Worm (Caenorhabditis elegans): ENCODE data around the gene D1046.18.

The D1046.18 gene

DNA sequence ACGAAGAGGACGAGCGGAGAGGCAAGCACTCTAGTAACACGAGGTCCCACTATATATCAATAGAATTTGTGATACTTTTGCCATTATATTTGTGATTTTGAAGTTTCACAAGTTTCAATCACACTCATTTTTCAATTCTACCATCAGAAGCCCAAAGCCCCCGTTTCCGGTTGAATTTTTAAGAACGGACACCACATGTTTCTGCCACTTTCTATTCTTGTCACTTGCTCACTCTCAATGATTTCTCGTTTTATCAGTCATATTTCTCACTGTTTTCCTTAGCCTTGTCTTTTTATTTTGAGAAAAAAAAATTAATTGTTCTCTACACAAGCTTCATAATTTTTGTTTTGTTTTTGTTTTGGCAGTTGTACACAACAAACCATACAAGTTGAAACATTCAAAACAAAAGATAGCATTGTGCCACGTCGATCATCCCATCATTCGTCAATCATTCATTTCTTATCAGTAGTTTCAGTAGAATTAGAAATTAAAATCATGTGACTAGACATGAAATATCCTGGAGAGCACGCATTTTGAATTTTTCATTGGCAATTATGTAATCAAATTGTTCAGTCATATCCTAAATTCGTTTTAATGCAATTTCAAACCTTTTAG, 22.0 kb downstream of the D1046.18 start:
- TF ChIP-seq hlh-13 (GFP tag; optimal IDR thresholded peaks at IDR 0.05) (no peak), ref-2 (tag; optimal IDR thresholded peaks at IDR 0.05) (no peak), ceh-19 (GFP tag; optimal IDR thresholded peaks at IDR 0.05) (no peak), lim-6 (tag; optimal IDR thresholded peaks at IDR 0.05) (no peak), elt-4 (tag; optimal IDR thresholded peaks at IDR 0.05) (no peak), ceh-34 (tag; optimal IDR thresholded peaks at IDR 0.05) (no peak), nhr-11 (tag; optimal IDR thresholded peaks at IDR 0.05) (no peak), elt-2 (tag; optimal IDR thresholded peaks at IDR 0.05) (no peak), dmd-4 (tag; optimal IDR thresholded peaks at IDR 0.05; ENCODE audit: borderline replicate concordance) (no peak), zip-5 (tag; optimal IDR thresholded peaks at IDR 0.05) (no peak), mec-3 (tag; optimal IDR thresholded peaks at IDR 0.05; ENCODE audit: borderline replicate concordance) (no peak), ceh-48 (tag; optimal IDR thresholded peaks at IDR 0.05) (no peak), unc-55 (GFP tag; optimal IDR thresholded peaks at IDR 0.05) (no peak), ets-4 (tag; optimal IDR thresholded peaks at IDR 0.05) (no peak), pros-1 (tag; optimal IDR thresholded peaks at IDR 0.05) (no peak), unc-42 (tag; optimal IDR thresholded peaks at IDR 0.05) (no peak), ceh-2 (tag; optimal IDR thresholded peaks at IDR 0.05) (no peak), nfya-1 (tag; optimal IDR thresholded peaks at IDR 0.05) (no peak), odd-2 (tag; optimal IDR thresholded peaks at IDR 0.05) (no peak)

- TF ChIP-seq pqm-1 (tag; optimal IDR thresholded peaks at IDR 0.05), result no peak
- TF ChIP-seq nhr-11 (tag; optimal IDR thresholded peaks at IDR 0.05), result no peak
- no peak for TF ChIP-seq odd-2 (tag; optimal IDR thresholded peaks at IDR 0.05)
- no peak for TF ChIP-seq ahr-1 (tag; optimal IDR thresholded peaks at IDR 0.05)
- TF ChIP-seq ceh-48 (tag; optimal IDR thresholded peaks at IDR 0.05), result no peak
- no peak for TF ChIP-seq pag-3 (tag; optimal IDR thresholded peaks at IDR 0.05; ENCODE audit: borderline replicate concordance)
- no peak for TF ChIP-seq hlh-15 (tag; optimal IDR thresholded peaks at IDR 0.05)
- no peak for TF ChIP-seq gmeb-2 (tag; optimal IDR thresholded peaks at IDR 0.05)
- TF ChIP-seq elt-4 (tag; optimal IDR thresholded peaks at IDR 0.05), result no peak
- no peak for TF ChIP-seq ceh-22 (tag; optimal IDR thresholded peaks at IDR 0.05)
- no peak for TF ChIP-seq mec-3 (tag; optimal IDR thresholded peaks at IDR 0.05; ENCODE audit: borderline replicate concordance)
- TF ChIP-seq ceh-30 (tag; optimal IDR thresholded peaks at IDR 0.05), result no peak
- no peak for TF ChIP-seq nfya-1 (tag; optimal IDR thresholded peaks at IDR 0.05)
- TF ChIP-seq ceh-19 (GFP tag; optimal IDR thresholded peaks at IDR 0.05), result no peak
- TF ChIP-seq ceh-24 (tag; optimal IDR thresholded peaks at IDR 0.05), result no peak
- no peak for TF ChIP-seq T23F11.4 (GFP tag; optimal IDR thresholded peaks at IDR 0.05)
- TF ChIP-seq ceh-6 (GFP tag; optimal IDR thresholded peaks at IDR 0.05), result no peak
- no peak for TF ChIP-seq sdc-2 (tag; optimal IDR thresholded peaks at IDR 0.05)
Observed at ce11 chrIV:8954126-8954525, 24.1 kb downstream of the D1046.18 start.

ce11 chrIV:8956189-8956588, 26.1 kb downstream of the D1046.18 start, which contains the start of gene tpra-1:
Gene tpra-1, plus strand, starts transcription at chrIV:8956489.
- TF ChIP-seq unc-86 (tag; optimal IDR thresholded peaks at IDR 0.05), result no peak
- no peak for TF ChIP-seq ceh-45 (GFP tag; IDR thresholded peaks at IDR 0.05)
- no peak for TF ChIP-seq rnt-1 (tag; optimal IDR thresholded peaks at IDR 0.05)
- TF ChIP-seq dmd-4 (tag; optimal IDR thresholded peaks at IDR 0.05; ENCODE audit: borderline replicate concordance), result no peak
- no peak for TF ChIP-seq ama-1 (optimal IDR thresholded peaks at IDR 0.05)
- no peak for TF ChIP-seq ceh-22 (tag; optimal IDR thresholded peaks at IDR 0.05)
- TF ChIP-seq madf-2 (tag; optimal IDR thresholded peaks at IDR 0.05), result no peak
- no peak for TF ChIP-seq F13H6.1 (tag; optimal IDR thresholded peaks at IDR 0.05)
- TF ChIP-seq eyg-1 (tag; optimal IDR thresholded peaks at IDR 0.05), result no peak
- no peak for TF ChIP-seq hlh-8 (tag; optimal IDR thresholded peaks at IDR 0.05)
- TF ChIP-seq sox-2 (GFP tag; IDR thresholded peaks at IDR 0.05), result no peak
- TF ChIP-seq pag-3 (tag; optimal IDR thresholded peaks at IDR 0.05; ENCODE audit: borderline replicate concordance), result no peak
- TF ChIP-seq sdc-2 (tag; optimal IDR thresholded peaks at IDR 0.05), result no peak
- TF ChIP-seq ref-2 (tag; optimal IDR thresholded peaks at IDR 0.05), result no peak
